Worm (Caenorhabditis elegans) whole organism, L4 larva: ENCODE data around the gene Y51A2D.13.

ENCODE experiments used
- aly-2 ChIP-seq: sonication (generic microtip); optimal IDR thresholded peaks from 2 replicates; lab custom pipeline; 2018; ENCODE audit warnings: missing biosample characterization, missing genetic modification characterization
- attf-4 ChIP-seq: sonication (generic microtip); optimal IDR thresholded peaks from 3 replicates; lab custom pipeline; 2017; ENCODE audit warnings: missing biosample characterization, missing genetic modification characterization
- ceh-82 ChIP-seq: sonication (generic microtip); optimal IDR thresholded peaks from 2 replicates; lab custom pipeline; 2017; ENCODE audit warnings: missing biosample characterization, missing genetic modification characterization
- dmd-8 ChIP-seq: fragments of 200-800 bp; sonication (Bioruptor generic); IDR thresholded peaks from 2 replicates; pipeline ENCODE4 v1.3.6; 2022; ENCODE audit warnings: missing genetic modification characterization, missing compliant biosample characterization
- lin-13 ChIP-seq: fragments of 150-350 bp; optimal IDR thresholded peaks from 2 replicates; lab custom pipeline; 2014; ENCODE audit warnings: missing biosample characterization, missing genetic modification reagents, missing genetic modification characterization
- lin-15B ChIP-seq: fragments of 150-350 bp; sonication (generic microtip); optimal IDR thresholded peaks from 3 replicates; lab custom pipeline; 2014; ENCODE audit warnings: missing biosample characterization, missing genetic modification characterization
- nhr-11 ChIP-seq: fragments of 150-350 bp; optimal IDR thresholded peaks from 2 replicates; lab custom pipeline; 2014; ENCODE audit warnings: missing biosample characterization, missing genetic modification characterization
- nhr-237 ChIP-seq: sonication (generic microtip); optimal IDR thresholded peaks from 2 replicates; lab custom pipeline; 2017; ENCODE audit warnings: missing biosample characterization, missing genetic modification characterization
- nhr-41 ChIP-seq: fragments of 200-800 bp; sonication (Bioruptor generic); IDR thresholded peaks from 2 replicates; pipeline ENCODE4 v1.3.6; 2022; ENCODE audit warnings: missing genetic modification reagents, missing genetic modification characterization, missing compliant biosample characterization
- nhr-76 ChIP-seq: fragments of 150-350 bp; optimal IDR thresholded peaks from 2 replicates; lab custom pipeline; 2014; ENCODE audit warnings: missing biosample characterization, missing genetic modification characterization
- pha-4 ChIP-seq, 2 experiments: fragments of 150-350 bp in 1 of 2; fragments of 200-800 bp in 1 of 2; sonication (Bioruptor generic) in 1 of 2; IDR thresholded peaks in 1 of 2; optimal IDR thresholded peaks in 1 of 2; 2 replicates each; pipeline versions ENCODE4 v1.3.6 to Lab custom; 2014 to 2022; ENCODE audit warnings: missing genetic modification characterization in 2 of 2, missing genetic modification reagents in 2 of 2, missing biosample characterization in 1 of 2, missing compliant biosample characterization in 1 of 2
- ztf-11 ChIP-seq: fragments of 150-350 bp; optimal IDR thresholded peaks from 2 replicates; lab custom pipeline; 2014; ENCODE audit warnings: missing biosample characterization, missing genetic modification characterization

ce11 chrV:18536015-18536414 lies 43.6 kb downstream of the Y51A2D.13 start:
- no peak for TF ChIP-seq aly-2
- no peak for TF ChIP-seq nhr-41
- no peak for TF ChIP-seq lin-15B
- TF ChIP-seq lin-13 (GFP tag; lab: Kevin White, UChicago): no peak
- TF ChIP-seq ceh-82 (tag; lab: Kevin White, UChicago): no peak
- TF ChIP-seq dmd-8 (GFP tag; lab: Robert Waterston, UW): no peak
- no peak for TF ChIP-seq pha-4 (GFP tag; IDR thresholded peaks at IDR 0.05; lab: Robert Waterston, UW)
- TF ChIP-seq pha-4 (tag; optimal IDR thresholded peaks at IDR 0.05; lab: Kevin White, UChicago): no peak
- no peak for TF ChIP-seq nhr-76 (tag; lab: Kevin White, UChicago)
- no peak for TF ChIP-seq nhr-237 (tag; lab: Kevin White, UChicago)
- no peak for TF ChIP-seq ztf-11
- no peak for TF ChIP-seq attf-4 (tag; lab: Kevin White, UChicago)
- TF ChIP-seq nhr-11 (tag; lab: Kevin White, UChicago): no peak
